Worm (Caenorhabditis elegans): ENCODE results near the gene cwp-2.
A peak's percentile ranks its signal among the peaks of the same experiment; 100 is the strongest.

cwp-2 gene

DNA sequence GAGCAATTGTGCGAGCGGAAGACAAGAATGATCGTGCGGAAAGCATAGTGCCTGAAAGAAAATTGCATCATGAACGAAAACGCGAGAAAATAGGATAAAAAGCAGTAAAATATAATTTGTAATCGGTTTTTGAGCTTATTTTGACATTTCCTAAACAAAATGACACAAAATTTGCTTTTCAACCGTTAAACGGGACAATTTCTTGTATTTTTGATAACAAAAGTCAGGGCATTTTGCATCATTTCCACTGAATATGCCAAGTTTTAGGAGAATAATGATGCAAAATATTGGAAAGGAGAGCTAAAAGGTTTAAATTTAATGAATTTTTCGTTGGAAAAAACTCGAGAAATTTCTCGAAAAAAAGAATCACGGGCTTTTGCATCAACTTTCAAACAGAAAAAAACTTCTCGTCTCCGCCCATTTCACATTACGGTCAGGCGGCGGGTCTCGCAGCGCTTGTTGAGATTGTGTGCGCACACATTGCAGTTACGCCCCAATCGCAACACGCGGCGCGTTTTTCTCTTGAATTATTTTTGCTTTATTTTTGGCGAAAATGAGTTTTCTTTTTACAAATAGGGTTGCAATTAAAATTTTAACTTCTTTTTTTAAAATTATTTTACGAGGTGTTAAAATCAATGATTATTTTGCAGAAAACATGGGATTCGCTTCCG lies 15.6 kb downstream of the cwp-2 start, which contains the start of the genes hsp-6 and C37H5.5 (continued):
- TF ChIP-seq nhr-25 (tag; optimal IDR thresholded peaks at IDR 0.05): peak; percentile 68
- peak; percentile 39 for TF ChIP-seq mab-5 (tag; optimal IDR thresholded peaks at IDR 0.05)
- TF ChIP-seq F13H6.1 (tag; optimal IDR thresholded peaks at IDR 0.05): peak; percentile 82
- TF ChIP-seq crh-2 (tag; optimal IDR thresholded peaks at IDR 0.05): peak; percentile 88

DNA sequence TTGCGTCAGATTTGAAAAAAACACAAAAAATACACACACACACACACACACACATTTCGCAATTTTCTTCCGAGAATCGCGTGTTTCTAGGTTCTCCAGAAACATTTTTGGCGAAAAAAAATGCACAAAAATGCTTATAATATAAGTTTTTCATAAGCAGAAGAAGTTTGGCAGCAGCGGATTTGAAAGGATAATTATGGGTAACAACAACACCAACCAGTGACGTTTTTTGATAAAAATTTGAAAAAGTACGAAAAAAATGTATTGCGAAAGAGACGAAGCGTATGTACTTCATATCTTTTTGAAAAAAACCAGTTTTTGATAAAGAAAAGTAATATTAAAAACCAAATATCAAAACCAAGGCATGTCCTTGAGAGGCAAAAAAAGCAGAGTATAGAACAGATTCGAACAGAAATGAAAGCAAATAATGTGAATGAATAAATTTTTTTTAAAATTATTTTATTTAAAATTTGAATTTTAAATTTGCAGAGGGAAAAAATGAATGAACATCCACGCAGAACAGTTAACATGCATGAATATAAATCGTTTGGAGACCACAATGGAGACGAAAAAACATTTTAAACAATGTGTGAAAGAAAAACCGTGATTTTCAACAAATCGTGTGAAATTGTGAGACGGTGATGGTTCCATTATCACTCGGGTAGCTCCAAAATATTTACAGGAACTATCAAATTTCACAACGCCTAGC lies 18.6 kb downstream of the cwp-2 start:
- TF ChIP-seq nhr-23 (tag; optimal IDR thresholded peaks at IDR 0.05) (no peak), snpc-4 (tag; optimal IDR thresholded peaks at IDR 0.05) (no peak), mdl-1 (tag; optimal IDR thresholded peaks at IDR 0.05) (no peak), nhr-129 (tag; optimal IDR thresholded peaks at IDR 0.05) (peak; percentile 56), crh-2 (tag; optimal IDR thresholded peaks at IDR 0.05) (peak; percentile 33), Y55F3AM.14 (GFP tag; optimal IDR thresholded peaks at IDR 0.05) (peak; percentile 92), unc-62 (GFP tag; optimal IDR thresholded peaks at IDR 0.05) (no peak), sma-3 (GFP tag; optimal IDR thresholded peaks at IDR 0.05) (peak; percentile 7), ama-1 (optimal IDR thresholded peaks at IDR 0.05) (peak; percentile 54), gmeb-1 (tag; optimal IDR thresholded peaks at IDR 0.05) (peak; percentile 29), lin-39 (tag; optimal IDR thresholded peaks at IDR 0.05) (no peak), unc-55 (GFP tag; optimal IDR thresholded peaks at IDR 0.05) (peak; percentile 25), lsy-2 (tag; optimal IDR thresholded peaks at IDR 0.05) (peak in 1 of 2 experiments; percentile 30), nhr-25 (tag; optimal IDR thresholded peaks at IDR 0.05) (peak; percentile 51), unc-39 (tag; optimal IDR thresholded peaks at IDR 0.05) (no peak), F13H6.1 (tag; optimal IDR thresholded peaks at IDR 0.05) (no peak), sem-4 (tag; optimal IDR thresholded peaks at IDR 0.05) (no peak), elt-3 (tag; optimal IDR thresholded peaks at IDR 0.05) (no peak), ztf-4 (tag; optimal IDR thresholded peaks at IDR 0.05) (peak; percentile 95), lin-13 (GFP tag; optimal IDR thresholded peaks at IDR 0.05) (peak; percentile 64), C34F6.9 (tag; optimal IDR thresholded peaks at IDR 0.05) (peak; percentile 47), mab-5 (tag; optimal IDR thresholded peaks at IDR 0.05) (no peak)

DNA sequence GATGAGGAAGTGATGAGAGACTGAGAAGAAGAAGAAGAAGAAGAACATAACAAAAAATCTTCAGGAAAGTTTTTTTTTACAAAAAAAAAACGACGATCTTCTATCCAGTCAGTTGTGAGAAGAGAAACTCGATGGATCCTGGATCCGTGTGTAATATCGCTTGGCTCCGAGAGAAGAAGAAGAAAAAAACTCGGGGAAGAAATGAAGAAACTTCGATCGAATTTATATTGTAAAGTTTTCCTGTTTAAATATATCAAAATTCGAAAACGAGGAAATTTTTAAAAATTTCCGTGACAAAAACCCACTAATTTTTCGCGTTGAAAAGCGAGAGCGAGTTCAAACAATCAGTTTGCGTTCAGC lies 19.1 kb downstream of the cwp-2 start, which contains the start of gene adss-1:
adss-1 (minus strand) TSS at position 101 of the 360 bp plus-strand sequence.
- no peak for TF ChIP-seq nhr-11 (tag; optimal IDR thresholded peaks at IDR 0.05)
- TF ChIP-seq nhr-6 (tag; optimal IDR thresholded peaks at IDR 0.05): no peak
- TF ChIP-seq ztf-4 (tag; optimal IDR thresholded peaks at IDR 0.05): no peak
- TF ChIP-seq peb-1 (tag; optimal IDR thresholded peaks at IDR 0.05): no peak
- no peak for TF ChIP-seq ceh-82 (tag; optimal IDR thresholded peaks at IDR 0.05)
- no peak for TF ChIP-seq nhr-25 (tag; optimal IDR thresholded peaks at IDR 0.05)
- no peak for TF ChIP-seq nhr-10 (tag; optimal IDR thresholded peaks at IDR 0.05)
- no peak for TF ChIP-seq lsy-2 (tag; optimal IDR thresholded peaks at IDR 0.05)
- no peak for TF ChIP-seq unc-62 (GFP tag; optimal IDR thresholded peaks at IDR 0.05)
- no peak for TF ChIP-seq fos-1 (tag; optimal IDR thresholded peaks at IDR 0.05)
- TF ChIP-seq egl-27 (tag; optimal IDR thresholded peaks at IDR 0.05): no peak
- no peak for TF ChIP-seq dmd-4 (tag; optimal IDR thresholded peaks at IDR 0.05)
- no peak for TF ChIP-seq ztf-1 (GFP tag; conservative IDR thresholded peaks at IDR 0.05)
- no peak for TF ChIP-seq sma-3 (GFP tag; optimal IDR thresholded peaks at IDR 0.05)
- no peak for TF ChIP-seq mbf-1 (tag; optimal IDR thresholded peaks at IDR 0.05)
- no peak for TF ChIP-seq nhr-237 (tag; optimal IDR thresholded peaks at IDR 0.05)
- TF ChIP-seq ceh-16 (tag; optimal IDR thresholded peaks at IDR 0.05): no peak
- TF ChIP-seq crh-2 (tag; optimal IDR thresholded peaks at IDR 0.05): no peak
- TF ChIP-seq mdl-1 (tag; optimal IDR thresholded peaks at IDR 0.05): no peak
- no peak for TF ChIP-seq R02D3.7 (tag; optimal IDR thresholded peaks at IDR 0.05)

DNA sequence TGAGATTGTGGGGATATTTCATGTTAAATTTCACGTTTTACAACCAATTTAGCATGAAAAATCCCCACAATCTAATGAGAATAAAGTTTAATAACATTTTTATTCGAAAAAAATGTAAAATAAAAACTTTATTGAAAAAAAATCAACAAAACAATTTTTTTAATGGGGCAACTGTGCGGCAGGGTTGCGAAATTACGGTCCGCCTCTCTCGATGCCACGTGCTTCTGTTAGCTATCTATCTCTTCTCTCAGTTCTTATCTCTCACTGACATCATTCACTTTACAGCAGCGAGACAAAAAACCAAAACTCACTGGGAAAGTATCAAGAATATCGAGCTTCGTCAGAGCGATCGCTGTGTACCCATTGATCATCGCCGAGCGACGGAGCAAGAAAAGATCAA lies 21.8 kb downstream of the cwp-2 start:
- no peak for TF ChIP-seq ceh-16 (tag; optimal IDR thresholded peaks at IDR 0.05)
- TF ChIP-seq peb-1 (tag; optimal IDR thresholded peaks at IDR 0.05): no peak
- peak; percentile 32 for TF ChIP-seq nhr-25 (tag; optimal IDR thresholded peaks at IDR 0.05)
- peak in 1 of 2 experiments; percentile 12 for TF ChIP-seq lsy-2 (tag; optimal IDR thresholded peaks at IDR 0.05)
- TF ChIP-seq nhr-129 (tag; optimal IDR thresholded peaks at IDR 0.05): peak; percentile 38
- TF ChIP-seq crh-2 (tag; optimal IDR thresholded peaks at IDR 0.05): peak; percentile 28
- peak in 1 of 2 experiments; percentile 22 for TF ChIP-seq mdl-1 (tag; optimal IDR thresholded peaks at IDR 0.05)
- TF ChIP-seq C34F6.9 (tag; optimal IDR thresholded peaks at IDR 0.05): peak; percentile 10
- TF ChIP-seq gmeb-1 (tag; optimal IDR thresholded peaks at IDR 0.05): no peak
- TF ChIP-seq sem-4 (tag; optimal IDR thresholded peaks at IDR 0.05): no peak
- TF ChIP-seq ztf-4 (tag; optimal IDR thresholded peaks at IDR 0.05): peak; percentile 50
- peak; percentile 15 for TF ChIP-seq fos-1 (tag; optimal IDR thresholded peaks at IDR 0.05)
